Fruit fly (Drosophila melanogaster) whole organism, pupa: ENCODE data around the gene Sirt2.

Experiments used
- CG10348 ChIP-seq: fragments of 200-800 bp; sonication (Bioruptor generic); IDR thresholded peaks from 2 replicates; pipeline ENCODE4 v1.3.6; 2022; ENCODE audit warnings: missing biosample characterization, missing genetic modification characterization
- CG12605 ChIP-seq: fragments of 200-800 bp; sonication (Bioruptor generic); IDR thresholded peaks from 2 replicates; pipeline ENCODE4 v1.3.6; 2022; ENCODE audit warnings: missing biosample characterization, missing genetic modification characterization
- CG13204 ChIP-seq: fragments of 200-800 bp; sonication (Bioruptor generic); optimal IDR thresholded peaks from 2 replicates; lab custom pipeline; 2018; ENCODE audit warnings: missing biosample characterization, mild to moderate bottlenecking, missing genetic modification characterization, moderate library complexity
- CG14655 ChIP-seq: fragments of 200-800 bp; sonication (Bioruptor generic); optimal IDR thresholded peaks from 3 replicates; lab custom pipeline; 2017; ENCODE audit warnings: mild to moderate bottlenecking, missing biosample characterization, missing genetic modification reagents, missing genetic modification characterization
- CG15710 ChIP-seq: fragments of 200-800 bp; sonication (Bioruptor generic); optimal IDR thresholded peaks from 2 replicates; lab custom pipeline; 2018; ENCODE audit warnings: missing biosample characterization, mild to moderate bottlenecking, missing genetic modification characterization, moderate library complexity
- CG17806 ChIP-seq: fragments of 200-800 bp; sonication (Bioruptor generic); optimal IDR thresholded peaks from 2 replicates; lab custom pipeline; 2018; ENCODE audit warnings: missing biosample characterization, mild to moderate bottlenecking, missing genetic modification characterization, moderate library complexity
- CG32121 ChIP-seq: fragments of 200-800 bp; sonication (Bioruptor generic); IDR thresholded peaks from 2 replicates; pipeline ENCODE4 v1.3.6; 2022; ENCODE audit warnings: missing biosample characterization, missing genetic modification characterization
- CG34367 ChIP-seq: fragments of 200-800 bp; sonication (Bioruptor generic); optimal IDR thresholded peaks from 2 replicates; lab custom pipeline; 2018; ENCODE audit warnings: missing biosample characterization, mild to moderate bottlenecking, missing genetic modification characterization
- CG4496 ChIP-seq: fragments of 200-800 bp; sonication (Bioruptor generic); IDR thresholded peaks from 3 replicates; pipeline ENCODE4 v1.3.6; 2022; ENCODE audit warnings: missing biosample characterization, missing genetic modification characterization
- CG8159 ChIP-seq: fragments of 200-800 bp; sonication (Bioruptor generic); optimal IDR thresholded peaks from 3 replicates; lab custom pipeline; 2018; ENCODE audit warnings: missing biosample characterization, mild to moderate bottlenecking, missing genetic modification characterization, moderate library complexity
- CG8301 ChIP-seq: fragments of 200-800 bp; sonication (Bioruptor generic); optimal IDR thresholded peaks from 2 replicates; lab custom pipeline; 2018; ENCODE audit warnings: missing biosample characterization, mild to moderate bottlenecking, missing genetic modification characterization
- CG9948 ChIP-seq: fragments of 200-800 bp; sonication (Bioruptor generic); optimal IDR thresholded peaks from 2 replicates; lab custom pipeline; 2018; ENCODE audit warnings: missing biosample characterization, mild to moderate bottlenecking, missing genetic modification characterization, moderate library complexity
- D1 ChIP-seq: fragments of 200-800 bp; sonication (Bioruptor generic); optimal IDR thresholded peaks from 2 replicates; lab custom pipeline; 2018; ENCODE audit warnings: missing biosample characterization, mild to moderate bottlenecking, missing genetic modification characterization, moderate library complexity
- EcR ChIP-seq: fragments of 200-800 bp; sonication (Bioruptor generic); optimal IDR thresholded peaks from 3 replicates; lab custom pipeline; 2019; ENCODE audit warnings: missing biosample characterization, missing genetic modification characterization, mild to moderate bottlenecking, moderate library complexity, missing genetic modification reagents
- Ets98B ChIP-seq: fragments of 200-800 bp; sonication (Bioruptor generic); IDR thresholded peaks from 2 replicates; pipeline ENCODE4 v1.3.6; 2022; ENCODE audit warnings: missing biosample characterization, missing genetic modification characterization
- Pif1A ChIP-seq: fragments of 200-800 bp; sonication (Bioruptor generic); optimal IDR thresholded peaks from 3 replicates; lab custom pipeline; 2016; ENCODE audit warnings: missing biosample characterization, missing genetic modification characterization
- Pif1B ChIP-seq: fragments of 200-800 bp; sonication (Bioruptor generic); optimal IDR thresholded peaks from 3 replicates; lab custom pipeline; 2016; ENCODE audit warnings: missing biosample characterization, missing genetic modification characterization
- Snoo ChIP-seq: fragments of 200-800 bp; sonication (Bioruptor generic); optimal IDR thresholded peaks from 3 replicates; lab custom pipeline; 2017; ENCODE audit warnings: missing biosample characterization, mild to moderate bottlenecking, missing genetic modification characterization, inconsistent platforms
- fd96Ca ChIP-seq: fragments of 200-800 bp; sonication (Bioruptor generic); IDR thresholded peaks from 3 replicates; pipeline ENCODE4 v1.3.6; 2022; ENCODE audit warnings: missing biosample characterization, missing genetic modification characterization
- gl ChIP-seq: fragments of 200-800 bp; sonication (Bioruptor generic); optimal IDR thresholded peaks from 2 replicates; lab custom pipeline; 2018; ENCODE audit warnings: missing biosample characterization, mild to moderate bottlenecking, missing genetic modification characterization
- rn ChIP-seq: fragments of 200-800 bp; sonication (Bioruptor generic); IDR thresholded peaks from 2 replicates; pipeline ENCODE4 v1.3.6; 2022; ENCODE audit warnings: missing biosample characterization, missing genetic modification characterization

Sirt2 gene

DNA sequence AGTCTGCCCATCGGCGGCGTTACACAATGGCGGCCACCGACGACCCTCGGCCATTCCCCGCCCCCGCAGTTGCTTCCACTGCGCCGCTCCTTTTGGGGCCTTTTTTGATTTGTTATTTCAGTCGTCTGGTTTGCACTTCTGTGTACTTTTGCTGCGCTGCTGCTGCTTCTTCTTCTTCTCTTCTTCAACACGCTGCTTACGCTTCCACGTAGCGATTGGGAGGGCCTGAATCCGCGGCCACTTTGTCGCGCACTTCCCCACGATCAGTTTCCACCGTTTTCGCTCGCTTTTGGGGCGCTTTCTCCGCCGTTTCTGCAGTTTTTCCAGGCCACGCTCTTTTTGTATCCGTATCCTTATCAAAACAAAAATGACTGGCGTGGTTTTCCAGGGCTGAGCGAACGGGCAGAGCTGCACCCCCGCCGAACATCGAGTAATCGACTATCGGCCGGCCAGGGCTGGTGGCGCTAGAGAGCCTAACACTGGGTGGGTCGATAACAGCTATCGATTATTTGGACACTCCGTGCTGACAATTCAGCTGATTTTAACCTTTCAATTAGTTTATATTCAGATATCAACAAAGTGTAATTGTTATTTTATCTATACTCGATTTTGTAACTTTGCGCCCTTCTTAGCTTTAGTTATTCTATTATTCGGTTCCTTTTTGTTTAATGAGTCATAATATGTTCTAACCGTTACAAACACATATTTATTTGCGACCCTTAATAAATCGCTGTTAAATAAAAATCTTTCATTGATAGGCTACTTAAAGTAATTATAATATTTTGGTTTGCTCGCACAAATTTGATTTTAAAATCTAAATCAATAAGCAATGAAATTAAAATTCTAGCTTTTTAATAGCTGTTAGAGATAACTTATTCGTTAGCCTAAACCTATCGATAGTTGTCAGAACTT lies at the start of gene Sirt2, which contains the start of gene CG4360:
Gene Sirt2, plus strand, starts transcription at position 894 of the 912 bp plus-strand sequence.
Gene CG4360, minus strand, starts transcription at position 432 of the 912 bp plus-strand sequence.
- TF ChIP-seq CG34367 (tag; lab: Kevin White, UChicago) (no peak), CG17806 (tag; lab: Kevin White, UChicago) (peak; percentile 26), CG9948 (tag; lab: Kevin White, UChicago) (peak; percentile 6), CG10348 (no peak), CG12605 (GFP tag; lab: Robert Waterston, UW) (no peak), CG4496 (GFP tag; lab: Robert Waterston, UW) (0 out of 3 replicates have a peak, but pooled peaks have one; percentile 35), fd96Ca (0 out of 3 replicates have a peak, but pooled peaks have one; percentile 6), Snoo (tag; lab: Kevin White, UChicago) (no peak), gl (tag; lab: Kevin White, UChicago) (no peak), CG15710 (no peak), CG8301 (tag; lab: Kevin White, UChicago) (no peak), Ets98B (GFP tag; lab: Robert Waterston, UW) (peak; percentile 27; the same call in 1 of the 2 replicates), CG14655 (GFP tag; lab: Kevin White, UChicago) (no peak), D1 (tag; lab: Kevin White, UChicago) (no peak), CG8159 (peak; percentile 53), Pif1B (GFP tag; lab: Kevin White, UChicago) (no peak), Pif1A (no peak), CG13204 (no peak), CG32121 (GFP tag; lab: Robert Waterston, UW) (peak; percentile 46; the same call in 1 of the 2 replicates)
- TF ChIP-seq, all 21 proteins: peak for 7

DNA sequence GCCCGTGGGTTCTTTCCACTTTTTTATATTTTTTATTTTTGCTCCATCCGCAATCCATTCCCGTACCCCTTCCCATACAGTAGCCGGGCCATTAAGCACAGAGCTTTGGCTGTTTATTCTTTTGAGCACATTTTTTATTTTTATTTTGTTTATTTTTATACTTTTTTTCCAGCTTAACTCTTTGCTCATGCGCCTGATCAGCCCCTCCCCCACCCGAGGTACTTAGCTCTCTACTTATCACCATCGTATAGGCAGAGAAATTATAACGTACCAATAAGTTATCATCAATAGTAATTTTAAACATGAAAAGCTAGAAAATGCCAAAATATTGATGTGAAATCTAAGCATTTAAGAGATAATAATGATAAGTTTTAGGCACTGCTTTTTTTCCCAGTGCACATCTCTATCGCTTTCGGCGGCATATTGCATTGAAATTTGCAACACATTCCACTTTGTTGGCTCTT lies 47.7 kb upstream of the Sirt2 start:
- peak; percentile 21 for TF ChIP-seq CG9948 (tag; lab: Kevin White, UChicago)
- peak; percentile 65 for TF ChIP-seq CG14655 (GFP tag; lab: Kevin White, UChicago)
- TF ChIP-seq CG32121 (GFP tag; lab: Robert Waterston, UW): peak; percentile 53; the same call in 1 of the 2 replicates
- TF ChIP-seq D1 (tag; lab: Kevin White, UChicago): no peak
- peak; percentile 63 for TF ChIP-seq CG8301 (tag; lab: Kevin White, UChicago)
- TF ChIP-seq Pif1B (GFP tag; lab: Kevin White, UChicago): no peak
- peak; percentile 20; the same call in 1 of the 2 replicates for TF ChIP-seq rn (GFP tag; lab: Robert Waterston, UW)
- peak; percentile 58 for TF ChIP-seq CG17806 (tag; lab: Kevin White, UChicago)
- TF ChIP-seq CG34367 (tag; lab: Kevin White, UChicago): no peak
- TF ChIP-seq CG8159: peak; percentile 50
- TF ChIP-seq CG10348: no peak
- no peak for TF ChIP-seq EcR (GFP tag; lab: Kevin White, UChicago)
- peak; percentile 70; the same call in 2 of the 3 replicates for TF ChIP-seq CG4496 (GFP tag; lab: Robert Waterston, UW)
- TF ChIP-seq Pif1A: peak; percentile 49
- TF ChIP-seq Snoo (tag; lab: Kevin White, UChicago): no peak
- TF ChIP-seq Ets98B (GFP tag; lab: Robert Waterston, UW): peak; percentile 31; the same call in 1 of the 2 replicates
- peak; percentile 69; the same call in 1 of the 2 replicates for TF ChIP-seq CG12605 (GFP tag; lab: Robert Waterston, UW)
- TF ChIP-seq gl (tag; lab: Kevin White, UChicago): peak; percentile 26
- peak; percentile 65; the same call in 2 of the 3 replicates for TF ChIP-seq fd96Ca
- TF ChIP-seq CG15710: peak; percentile 28
- TF ChIP-seq CG13204: no peak

- TF ChIP-seq Snoo (tag; lab: Kevin White, UChicago) (no peak), Ets98B (GFP tag; lab: Robert Waterston, UW) (no peak; the same call in 1 of the 2 replicates), EcR (GFP tag; lab: Kevin White, UChicago) (no peak), CG14655 (GFP tag; lab: Kevin White, UChicago) (peak; percentile 66), CG17806 (tag; lab: Kevin White, UChicago) (peak; percentile 43), CG15710 (peak; percentile 44), D1 (tag; lab: Kevin White, UChicago) (no peak), CG8159 (peak; percentile 66), Pif1A (peak; percentile 28), CG34367 (tag; lab: Kevin White, UChicago) (peak; percentile 17), Pif1B (GFP tag; lab: Kevin White, UChicago) (peak; percentile 29), CG8301 (tag; lab: Kevin White, UChicago) (peak; percentile 49), CG9948 (tag; lab: Kevin White, UChicago) (peak; percentile 59)
These were observed 46.2 kb upstream of the Sirt2 start for dm6 chr3R:20282103-20282502.

DNA sequence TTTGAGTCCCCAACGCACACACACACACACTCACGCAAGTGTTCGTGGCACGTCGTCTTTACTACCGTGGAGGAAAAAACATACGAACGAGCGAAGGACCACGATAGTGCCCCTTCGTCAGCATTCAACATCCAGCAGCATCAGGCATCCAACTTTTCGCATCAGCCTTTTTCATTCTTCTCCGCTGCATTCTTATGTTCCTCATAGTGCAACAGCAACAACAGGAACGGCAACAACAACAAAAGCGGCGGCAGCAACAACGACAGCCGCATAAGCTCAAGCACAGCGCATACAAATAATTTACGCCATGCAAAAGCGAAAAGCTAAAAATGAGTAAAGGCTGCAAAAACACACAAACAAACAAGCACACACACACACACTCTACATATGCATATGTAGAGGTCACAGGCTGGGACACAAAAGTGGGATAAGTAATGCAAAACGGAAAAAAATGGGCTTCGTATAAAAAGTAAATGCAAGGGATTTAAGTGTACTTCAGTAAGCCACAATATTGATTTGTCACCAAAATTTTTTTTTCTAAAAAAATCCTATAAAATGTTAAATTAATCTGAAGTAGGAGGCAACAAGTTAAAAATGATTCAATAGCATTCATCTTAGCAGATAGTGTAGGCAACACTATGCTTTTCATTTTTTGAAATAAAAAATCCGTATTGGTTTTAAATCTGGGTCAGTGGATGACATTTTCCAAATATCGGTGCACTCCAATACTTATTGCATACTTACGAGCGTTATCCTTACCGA lies 45.3 kb upstream of the Sirt2 start:
- TF ChIP-seq CG8159 (peak; percentile 61), gl (tag; lab: Kevin White, UChicago) (no peak), CG14655 (GFP tag; lab: Kevin White, UChicago) (peak; percentile 77), CG15710 (peak; percentile 46), rn (GFP tag; lab: Robert Waterston, UW) (no peak), CG34367 (tag; lab: Kevin White, UChicago) (peak; percentile 21), CG17806 (tag; lab: Kevin White, UChicago) (peak; percentile 24), EcR (GFP tag; lab: Kevin White, UChicago) (peak; percentile 79), fd96Ca (peak; percentile 38; the same call in 2 of the 3 replicates), CG9948 (tag; lab: Kevin White, UChicago) (peak; percentile 56), CG4496 (GFP tag; lab: Robert Waterston, UW) (peak; percentile 28; the same call in 1 of the 3 replicates), CG12605 (GFP tag; lab: Robert Waterston, UW) (no peak), CG10348 (no peak), Pif1B (GFP tag; lab: Kevin White, UChicago) (no peak), Ets98B (GFP tag; lab: Robert Waterston, UW) (peak; percentile 53; the same call in 1 of the 2 replicates), CG8301 (tag; lab: Kevin White, UChicago) (peak; percentile 33), CG13204 (peak; percentile 26), Pif1A (peak; percentile 41), Snoo (tag; lab: Kevin White, UChicago) (peak; percentile 24), CG32121 (GFP tag; lab: Robert Waterston, UW) (no peak), D1 (tag; lab: Kevin White, UChicago) (no peak)
